Fruit fly (Drosophila melanogaster) whole organism: ENCODE data around the gene Acer.

Experiments used
- CG8478 ChIP-seq: fragments of >200 bp; optimal IDR thresholded peaks from 2 replicates; lab custom pipeline; 2018; ENCODE audit warnings: inconsistent platforms
- Dll ChIP-seq: fragments of >200 bp; optimal IDR thresholded peaks from 2 replicates; lab custom pipeline; 2017
- EcR ChIP-seq, 2 experiments: fragments of >200 bp; optimal IDR thresholded peaks; 2 replicates each; lab custom pipeline; 2017; ENCODE audit warnings: missing biosample characterization in 2 of 2, missing genetic modification characterization in 2 of 2, missing genetic modification reagents in 2 of 2
- pan ChIP-seq: fragments of >200 bp; optimal IDR thresholded peaks from 2 replicates; lab custom pipeline; 2017
- psq ChIP-seq: fragments of >200 bp; optimal IDR thresholded peaks from 2 replicates; lab custom pipeline; 2017
- usp ChIP-seq: fragments of >200 bp; optimal IDR thresholded peaks from 2 replicates; lab custom pipeline; 2017; ENCODE audit warnings: missing biosample characterization, missing genetic modification characterization, mixed read lengths

The Acer gene

dm6 chr2L:8496269-8496668 is 25.5 kb upstream of the Acer start, which contains the start of gene Bace:
Gene Bace (minus strand): TSS chr2L:8496307.
- TF ChIP-seq pan (no peak), EcR (GFP tag; optimal IDR thresholded peaks at IDR 0.05; lab: Kevin White, UChicago) (no peak), CG8478 (lab: Kevin White, UChicago) (no peak), usp (no peak), Dll (lab: Kevin White, UChicago) (no peak), psq (lab: Kevin White, UChicago) (no peak)

DNA sequence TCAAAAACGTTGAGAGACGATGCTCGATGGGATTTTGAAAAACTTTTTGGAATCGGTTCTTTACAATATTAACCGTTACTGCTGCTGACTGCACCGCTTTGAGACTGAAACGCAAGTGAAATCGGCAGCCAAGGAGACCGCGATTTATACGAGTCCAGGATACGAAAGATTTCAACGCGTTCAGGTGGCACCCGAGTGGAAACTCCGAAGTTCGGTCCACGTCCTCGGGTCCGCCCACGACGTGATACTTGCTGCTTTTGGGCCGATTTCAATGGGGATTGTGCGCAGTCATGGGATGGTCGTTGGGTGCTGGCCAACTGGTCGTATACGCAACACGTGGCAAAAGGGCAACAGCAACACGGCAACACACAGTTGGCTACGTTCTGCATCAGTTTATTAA is 15.0 kb upstream of the Acer start, which contains the start of gene Dh31:
Gene Dh31, minus strand, starts transcription at position 117 of the 400 bp plus-strand sequence.
- TF ChIP-seq Dll (lab: Kevin White, UChicago) (no peak), pan (no peak), CG8478 (lab: Kevin White, UChicago) (no peak), psq (lab: Kevin White, UChicago) (no peak), EcR (GFP tag; optimal IDR thresholded peaks at IDR 0.05; lab: Kevin White, UChicago) (no peak), usp (no peak)

dm6 chr2L:8511723-8512122 is 10.0 kb upstream of the Acer start, which contains the start of gene CG13096:
Gene CG13096 (minus strand): TSS chr2L:8511866.
- no peak for TF ChIP-seq CG8478 (lab: Kevin White, UChicago)
- TF ChIP-seq pan: no peak
- no peak for TF ChIP-seq usp
- TF ChIP-seq EcR (GFP tag; optimal IDR thresholded peaks at IDR 0.05; lab: Kevin White, UChicago): no peak
- TF ChIP-seq Dll (lab: Kevin White, UChicago): no peak
- TF ChIP-seq psq (lab: Kevin White, UChicago): no peak

DNA sequence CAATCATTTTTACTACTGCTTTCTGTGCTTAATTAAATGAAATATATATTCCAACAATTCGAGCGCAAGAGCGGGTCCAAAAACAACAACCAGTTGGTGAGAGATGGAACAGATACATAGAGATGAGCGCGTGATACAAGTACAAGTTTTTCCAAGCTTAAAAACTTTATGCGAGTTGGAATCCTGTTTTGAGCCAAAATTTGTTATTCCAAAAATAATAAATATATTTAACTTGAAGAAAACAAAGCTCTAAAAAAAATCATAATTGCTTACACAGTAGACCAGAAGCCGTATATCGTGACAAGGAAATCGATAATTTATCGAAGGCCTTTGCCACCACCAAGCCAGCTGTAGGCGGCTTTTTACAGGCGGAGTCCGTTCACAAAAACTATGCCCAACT is 7.0 kb upstream of the Acer start, which contains the start of the genes CG13097 and PIG-U:
Gene CG13097, minus strand, starts transcription at position 121 of the 400 bp plus-strand sequence.
Gene PIG-U, plus strand, starts transcription at position 349 of the 400 bp plus-strand sequence.
- TF ChIP-seq EcR (GFP tag; optimal IDR thresholded peaks at IDR 0.05; lab: Kevin White, UChicago) (no peak), Dll (lab: Kevin White, UChicago) (no peak), pan (no peak), CG8478 (lab: Kevin White, UChicago) (no peak), psq (lab: Kevin White, UChicago) (no peak), usp (no peak)

DNA sequence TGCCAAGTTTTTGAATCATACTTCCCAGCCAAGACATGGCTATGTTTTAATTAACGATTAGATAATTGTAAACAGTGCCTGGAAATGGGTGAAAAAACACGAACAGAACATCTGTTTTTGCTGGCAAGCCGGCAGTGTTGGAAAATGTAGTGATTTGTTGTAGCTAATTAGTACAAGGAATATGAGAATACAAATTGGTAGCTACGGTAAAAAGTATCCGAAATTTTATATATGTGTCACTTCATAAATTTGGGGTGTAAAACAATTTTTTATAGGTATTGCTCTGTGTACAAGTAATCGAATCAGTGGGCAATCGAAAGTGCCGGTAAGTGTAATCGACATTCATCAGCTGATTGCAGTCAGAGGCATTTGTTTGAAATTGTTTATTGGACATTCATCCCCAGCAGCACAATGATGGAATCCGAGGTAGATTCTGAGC is 4.5 kb upstream of the Acer start, which contains the start of the genes mRpL51 and Uba4:
Gene mRpL51, minus strand, starts transcription at position 125 of the 439 bp plus-strand sequence.
Gene Uba4, plus strand, starts transcription at position 156 of the 439 bp plus-strand sequence.
- TF ChIP-seq EcR (GFP tag; optimal IDR thresholded peaks at IDR 0.05; lab: Kevin White, UChicago) (no peak), Dll (lab: Kevin White, UChicago) (no peak), psq (lab: Kevin White, UChicago) (no peak), pan (no peak), usp (no peak), CG8478 (lab: Kevin White, UChicago) (no peak)

DNA sequence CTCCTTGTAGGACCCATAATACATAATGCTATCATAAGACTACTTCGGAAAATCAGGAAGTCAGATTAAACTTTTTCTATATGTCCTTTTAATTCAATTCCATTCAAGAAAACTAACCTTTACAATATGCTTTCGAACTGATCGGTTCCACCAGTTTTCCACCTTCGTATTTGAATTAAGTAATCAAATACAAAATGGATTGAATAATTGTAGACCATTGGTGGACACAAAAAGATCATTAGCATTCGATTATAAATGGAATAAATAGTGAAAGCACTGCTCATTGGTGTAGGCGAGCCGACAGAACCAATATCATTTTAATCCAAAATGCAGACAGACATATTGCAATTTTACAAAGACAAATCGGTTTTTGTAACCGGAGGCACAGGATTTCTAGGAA is 2.3 kb upstream of the Acer start, which contains the start of gene Sgp:
Gene Sgp, plus strand, starts transcription at position 301 of the 400 bp plus-strand sequence.
- TF ChIP-seq EcR (GFP tag; optimal IDR thresholded peaks at IDR 0.05; lab: Kevin White, UChicago): no peak
- no peak for TF ChIP-seq psq (lab: Kevin White, UChicago)
- TF ChIP-seq pan: no peak
- no peak for TF ChIP-seq Dll (lab: Kevin White, UChicago)
- no peak for TF ChIP-seq CG8478 (lab: Kevin White, UChicago)
- no peak for TF ChIP-seq usp

- TF ChIP-seq psq (lab: Kevin White, UChicago) (no peak), CG8478 (lab: Kevin White, UChicago) (no peak)
Observed at dm6 chr2L:8522781-8523180, 1.0 kb downstream of the Acer start.

dm6 chr2L:8525000-8525399 is 3.3 kb downstream of the Acer start:
- no peak for TF ChIP-seq CG8478 (lab: Kevin White, UChicago)
- TF ChIP-seq usp: no peak
- TF ChIP-seq EcR (GFP tag; optimal IDR thresholded peaks at IDR 0.05; lab: Kevin White, UChicago): no peak
- TF ChIP-seq pan: no peak
- TF ChIP-seq Dll (lab: Kevin White, UChicago): no peak
- no peak for TF ChIP-seq psq (lab: Kevin White, UChicago)

- TF ChIP-seq EcR (GFP tag; optimal IDR thresholded peaks at IDR 0.05; lab: Kevin White, UChicago) (no peak), CG8478 (lab: Kevin White, UChicago) (no peak), pan (no peak), usp (no peak), Dll (lab: Kevin White, UChicago) (no peak), psq (lab: Kevin White, UChicago) (no peak)
Observed at dm6 chr2L:8528318-8528717, 6.6 kb downstream of the Acer start, which contains the start of the genes lmgA and lmgB. Gene lmgA (minus strand): TSS chr2L:8528618. Gene lmgB (minus strand): TSS chr2L:8528618.

dm6 chr2L:8528951-8529430 is 7.3 kb downstream of the Acer start, which contains the start of gene CG17834:
Gene CG17834 (plus strand): TSS chr2L:8529141.
- TF ChIP-seq EcR (GFP tag; optimal IDR thresholded peaks at IDR 0.05; lab: Kevin White, UChicago) (no peak), Dll (lab: Kevin White, UChicago) (no peak), CG8478 (lab: Kevin White, UChicago) (no peak), usp (no peak), pan (no peak), psq (lab: Kevin White, UChicago) (no peak)

DNA sequence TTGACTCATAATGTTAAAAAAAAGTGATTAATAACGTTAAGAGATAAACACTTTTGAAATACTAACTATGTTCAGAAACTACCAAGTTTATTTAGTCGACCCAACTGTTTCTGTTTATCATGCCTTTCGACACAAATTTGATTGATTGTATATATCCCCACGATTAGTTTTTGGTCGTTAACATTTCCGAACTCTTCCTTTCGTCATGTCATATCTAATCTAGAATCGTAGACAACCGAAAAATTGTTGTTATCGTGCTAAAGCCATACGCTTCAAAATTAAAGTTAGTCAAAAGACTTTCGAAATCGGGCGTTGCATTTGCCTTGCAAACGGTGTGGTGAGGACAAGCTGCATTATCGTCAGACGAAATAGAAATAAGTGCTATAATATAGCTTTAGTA is 8.5 kb downstream of the Acer start:
- no peak for TF ChIP-seq psq (lab: Kevin White, UChicago)
- TF ChIP-seq CG8478 (lab: Kevin White, UChicago): no peak
- TF ChIP-seq EcR (GFP tag; optimal IDR thresholded peaks at IDR 0.05; lab: Kevin White, UChicago): no peak
- no peak for TF ChIP-seq usp
- no peak for TF ChIP-seq pan
- TF ChIP-seq Dll (lab: Kevin White, UChicago): no peak

DNA sequence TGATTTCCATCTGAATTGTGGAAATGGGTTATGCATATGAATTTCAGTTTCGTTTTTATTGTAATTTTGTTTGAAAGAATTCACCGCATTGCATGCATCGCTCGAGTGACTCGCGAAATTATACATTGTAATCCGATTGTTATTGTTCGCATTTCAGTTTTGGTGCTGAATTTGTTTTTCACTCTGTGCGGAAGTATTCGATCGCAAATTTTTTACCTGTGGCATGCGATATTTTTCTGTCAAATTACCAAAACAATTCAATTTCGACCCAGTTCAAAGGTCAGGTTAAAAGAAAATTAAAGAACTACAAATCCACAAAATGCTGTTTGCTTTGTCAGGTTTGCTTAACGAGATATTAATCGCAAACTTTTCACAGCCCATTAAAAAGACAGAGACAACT is 11.1 kb downstream of the Acer start:
- no peak for TF ChIP-seq Dll (lab: Kevin White, UChicago)
